Fruit fly (Drosophila melanogaster): ENCODE results near the gene CG9626.
A peak's percentile ranks its signal among the peaks of the same experiment; 100 is the strongest.

The CG9626 gene

dm6 chr3R:8333768-8334470, 33.1 kb upstream of the CG9626 start, which contains the start of gene Poxm:
Poxm (minus strand) TSS chr3R:8333792.
- TF ChIP-seq EcR (GFP tag; optimal IDR thresholded peaks at IDR 0.05): no peak
- peak; percentile 58 for TF ChIP-seq CG8478 (optimal IDR thresholded peaks at IDR 0.05)

- TF ChIP-seq EcR (GFP tag; optimal IDR thresholded peaks at IDR 0.05) (no peak), psq (optimal IDR thresholded peaks at IDR 0.05) (no peak), CG8478 (optimal IDR thresholded peaks at IDR 0.05) (no peak), pan (optimal IDR thresholded peaks at IDR 0.05) (no peak), usp (GFP tag; optimal IDR thresholded peaks at IDR 0.05) (no peak)
Measured at dm6 chr3R:8329628-8330027, 28.9 kb upstream of the CG9626 start.

- TF ChIP-seq CG8478 (optimal IDR thresholded peaks at IDR 0.05) (no peak), pan (optimal IDR thresholded peaks at IDR 0.05) (no peak), psq (optimal IDR thresholded peaks at IDR 0.05) (no peak), Dll (optimal IDR thresholded peaks at IDR 0.05) (no peak), usp (GFP tag; optimal IDR thresholded peaks at IDR 0.05) (no peak), EcR (GFP tag; optimal IDR thresholded peaks at IDR 0.05) (no peak)
Measured at dm6 chr3R:8327967-8328789, 27.4 kb upstream of the CG9626 start.

dm6 chr3R:8326884-8327283, 26.1 kb upstream of the CG9626 start:
- TF ChIP-seq psq (optimal IDR thresholded peaks at IDR 0.05) (no peak), pan (optimal IDR thresholded peaks at IDR 0.05) (no peak), usp (GFP tag; optimal IDR thresholded peaks at IDR 0.05) (no peak)

- TF ChIP-seq CG8478 (optimal IDR thresholded peaks at IDR 0.05): no peak
Measured at dm6 chr3R:8324016-8324415, 23.2 kb upstream of the CG9626 start, which contains the start of gene CG7443. CG7443 (plus strand) TSS chr3R:8324316.

dm6 chr3R:8321447-8321846, 20.7 kb upstream of the CG9626 start, which contains the start of gene Or85a:
Or85a (plus strand) TSS chr3R:8321747.
- TF ChIP-seq pan (optimal IDR thresholded peaks at IDR 0.05) (no peak), EcR (GFP tag; optimal IDR thresholded peaks at IDR 0.05) (no peak), usp (GFP tag; optimal IDR thresholded peaks at IDR 0.05) (no peak), Dll (optimal IDR thresholded peaks at IDR 0.05) (no peak), CG8478 (optimal IDR thresholded peaks at IDR 0.05) (no peak), psq (optimal IDR thresholded peaks at IDR 0.05) (no peak)

dm6 chr3R:8317709-8318335, 17.0 kb upstream of the CG9626 start:
- TF ChIP-seq EcR (GFP tag; optimal IDR thresholded peaks at IDR 0.05): no peak
- TF ChIP-seq pan (optimal IDR thresholded peaks at IDR 0.05): no peak
- TF ChIP-seq usp (GFP tag; optimal IDR thresholded peaks at IDR 0.05): no peak
- TF ChIP-seq psq (optimal IDR thresholded peaks at IDR 0.05): no peak
- no peak for TF ChIP-seq Dll (optimal IDR thresholded peaks at IDR 0.05)
- no peak for TF ChIP-seq CG8478 (optimal IDR thresholded peaks at IDR 0.05)

- TF ChIP-seq CG8478 (optimal IDR thresholded peaks at IDR 0.05) (no peak), pan (optimal IDR thresholded peaks at IDR 0.05) (no peak), Dll (optimal IDR thresholded peaks at IDR 0.05) (no peak), EcR (GFP tag; optimal IDR thresholded peaks at IDR 0.05) (no peak), psq (optimal IDR thresholded peaks at IDR 0.05) (no peak), usp (GFP tag; optimal IDR thresholded peaks at IDR 0.05) (no peak)
Measured at dm6 chr3R:8317215-8317614, 16.4 kb upstream of the CG9626 start, which contains the start of gene Ctr1B. Ctr1B (plus strand) TSS chr3R:8317612.

dm6 chr3R:8316344-8317105, 15.7 kb upstream of the CG9626 start, which contains the start of gene Coq2:
Coq2 (minus strand) TSS chr3R:8316543.
- TF ChIP-seq usp (GFP tag; optimal IDR thresholded peaks at IDR 0.05) (no peak), CG8478 (optimal IDR thresholded peaks at IDR 0.05) (no peak), Dll (optimal IDR thresholded peaks at IDR 0.05) (no peak), EcR (GFP tag; optimal IDR thresholded peaks at IDR 0.05) (no peak), pan (optimal IDR thresholded peaks at IDR 0.05) (no peak), psq (optimal IDR thresholded peaks at IDR 0.05) (no peak)

- TF ChIP-seq pan (optimal IDR thresholded peaks at IDR 0.05) (no peak), usp (GFP tag; optimal IDR thresholded peaks at IDR 0.05) (no peak), Dll (optimal IDR thresholded peaks at IDR 0.05) (no peak), CG8478 (optimal IDR thresholded peaks at IDR 0.05) (no peak), psq (optimal IDR thresholded peaks at IDR 0.05) (no peak), EcR (GFP tag; optimal IDR thresholded peaks at IDR 0.05) (no peak)
Measured at dm6 chr3R:8313038-8313437, 12.3 kb upstream of the CG9626 start, which contains the start of gene CG7483. CG7483 (plus strand) TSS chr3R:8313208.

- no peak for TF ChIP-seq usp (GFP tag; optimal IDR thresholded peaks at IDR 0.05)
- TF ChIP-seq Dll (optimal IDR thresholded peaks at IDR 0.05): no peak
- TF ChIP-seq pan (optimal IDR thresholded peaks at IDR 0.05): no peak
- no peak for TF ChIP-seq CG8478 (optimal IDR thresholded peaks at IDR 0.05)
- no peak for TF ChIP-seq psq (optimal IDR thresholded peaks at IDR 0.05)
Measured at dm6 chr3R:8312037-8312436, 11.3 kb upstream of the CG9626 start, which contains the start of the genes CG11694 and CG11698. CG11694 (minus strand) TSS chr3R:8312137. CG11698 (plus strand) TSS chr3R:8312188.

Measured in whole organism.